Worm (Caenorhabditis elegans) whole organism, L4 larva: ENCODE measurements around the gene R10E11.5.

Source experiments
- F10B5.3 ChIP-seq: sonication (generic microtip); optimal IDR thresholded peaks from 2 replicates; lab custom pipeline; 2016; ENCODE audit warnings: mild to moderate bottlenecking, missing genetic modification characterization, missing compliant biosample characterization
- F26F4.8 ChIP-seq: fragments of 200-800 bp; sonication (Bioruptor generic); conservative IDR thresholded peaks from 2 replicates; pipeline ENCODE4 v1.3.6; 2022; ENCODE audit warnings: missing genetic modification characterization, missing compliant biosample characterization
- F44E2.7 ChIP-seq: fragments of 200-800 bp; sonication (Bioruptor generic); IDR thresholded peaks from 2 replicates; pipeline ENCODE4 v2.1.2; 2022; ENCODE audit warnings: missing genetic modification characterization, missing compliant biosample characterization
- T20F7.1 ChIP-seq: fragments of 200-800 bp; sonication (Bioruptor generic); optimal IDR thresholded peaks from 2 replicates; lab custom pipeline; 2018; ENCODE audit warnings: mild to moderate bottlenecking, missing genetic modification characterization, missing compliant biosample characterization
- T26A8.4 ChIP-seq: fragments of 200-800 bp; sonication (Bioruptor generic); IDR thresholded peaks from 2 replicates; pipeline ENCODE4 v1.3.6; 2022; ENCODE audit warnings: missing genetic modification characterization, missing compliant biosample characterization
- Y5F2A.4 ChIP-seq: fragments of 200-800 bp; sonication (Bioruptor generic); optimal IDR thresholded peaks from 2 replicates; lab custom pipeline; 2018; ENCODE audit warnings: mild to moderate bottlenecking, missing genetic modification characterization, missing compliant biosample characterization
- ZK546.5 ChIP-seq, 2 experiments: sonication (generic microtip); optimal IDR thresholded peaks; 2 replicates each; lab custom pipeline; 2017; ENCODE audit warnings: missing biosample characterization in 2 of 2, missing genetic modification characterization in 2 of 2
- ces-1 ChIP-seq: fragments of 150-350 bp; sonication (generic microtip); optimal IDR thresholded peaks from 4 replicates; lab custom pipeline; 2014; ENCODE audit warnings: missing biosample characterization, missing genetic modification reagents, missing genetic modification characterization
- cey-2 ChIP-seq: sonication (generic microtip); optimal IDR thresholded peaks from 3 replicates; lab custom pipeline; 2017; ENCODE audit warnings: missing genetic modification characterization, mild to moderate bottlenecking, missing compliant biosample characterization, antibody characterized with exemption, borderline replicate concordance; ENCODE audit not compliant: insufficient read depth
- ctbp-1 ChIP-seq: fragments of 200-800 bp; sonication (Bioruptor generic); IDR thresholded peaks from 2 replicates; pipeline ENCODE4 v1.3.6; 2022; ENCODE audit warnings: missing genetic modification reagents, missing genetic modification characterization, missing compliant biosample characterization
- daf-16 ChIP-seq, 3 experiments: sonication (generic microtip); optimal IDR thresholded peaks; 2 replicates each; lab custom pipeline; 2016 to 2017; ENCODE audit warnings: missing genetic modification characterization in 3 of 3, missing genetic modification reagents in 3 of 3, mild to moderate bottlenecking in 2 of 3, missing compliant biosample characterization in 2 of 3, missing biosample characterization in 1 of 3, moderate library complexity in 1 of 3
- daf-19 ChIP-seq: fragments of 200-800 bp; sonication (Bioruptor generic); conservative IDR thresholded peaks from 2 replicates; pipeline ENCODE4 v1.3.6; 2022; ENCODE audit warnings: missing genetic modification characterization, missing compliant biosample characterization
- dmd-6 ChIP-seq: fragments of 200-800 bp; sonication (Bioruptor generic); IDR thresholded peaks from 2 replicates; pipeline ENCODE4 v1.3.6; 2022; ENCODE audit warnings: missing genetic modification reagents, missing genetic modification characterization, missing compliant biosample characterization
- dmd-8 ChIP-seq: fragments of 200-800 bp; sonication (Bioruptor generic); IDR thresholded peaks from 2 replicates; pipeline ENCODE4 v1.3.6; 2022; ENCODE audit warnings: missing genetic modification characterization, missing compliant biosample characterization
- dmd-9 ChIP-seq: fragments of 200-800 bp; sonication (Bioruptor generic); IDR thresholded peaks from 2 replicates; pipeline ENCODE4 v1.3.6; 2022; ENCODE audit warnings: missing genetic modification reagents, missing genetic modification characterization, missing compliant biosample characterization
- egl-43 ChIP-seq: fragments of 200-800 bp; sonication (Bioruptor generic); IDR thresholded peaks from 2 replicates; pipeline ENCODE4 v1.3.6; 2022; ENCODE audit warnings: missing genetic modification reagents, missing genetic modification characterization, missing compliant biosample characterization
- hlh-30 ChIP-seq: sonication (generic microtip); optimal IDR thresholded peaks from 2 replicates; lab custom pipeline; 2017; ENCODE audit warnings: antibody characterized with exemption, mild to moderate bottlenecking, missing genetic modification characterization, missing compliant biosample characterization; ENCODE audit not compliant: insufficient read depth
- lim-7 ChIP-seq: fragments of 200-800 bp; sonication (Bioruptor generic); IDR thresholded peaks from 2 replicates; pipeline ENCODE4 v1.3.6; 2022; ENCODE audit warnings: missing genetic modification characterization, missing compliant biosample characterization
- lin-1 ChIP-seq: fragments of 200-800 bp; sonication (Bioruptor generic); IDR thresholded peaks from 2 replicates; pipeline ENCODE4 v1.3.6; 2022; ENCODE audit warnings: missing genetic modification reagents, missing genetic modification characterization, missing compliant biosample characterization
- lin-13 ChIP-seq: fragments of 150-350 bp; optimal IDR thresholded peaks from 2 replicates; lab custom pipeline; 2014; ENCODE audit warnings: missing biosample characterization, missing genetic modification reagents, missing genetic modification characterization
- lin-15B ChIP-seq: fragments of 150-350 bp; sonication (generic microtip); optimal IDR thresholded peaks from 3 replicates; lab custom pipeline; 2014; ENCODE audit warnings: missing biosample characterization, missing genetic modification characterization
- lin-38 ChIP-seq: fragments of 200-800 bp; sonication (Bioruptor generic); IDR thresholded peaks from 2 replicates; pipeline ENCODE4 v1.3.6; 2022; ENCODE audit warnings: missing genetic modification reagents, missing genetic modification characterization, missing compliant biosample characterization
- lin-39 ChIP-seq: fragments of 150-350 bp; optimal IDR thresholded peaks from 2 replicates; lab custom pipeline; 2014; ENCODE audit warnings: missing biosample characterization, missing genetic modification reagents, missing genetic modification characterization
- lir-3 ChIP-seq: sonication (generic microtip); optimal IDR thresholded peaks from 2 replicates; lab custom pipeline; 2016; ENCODE audit warnings: mild to moderate bottlenecking, missing genetic modification characterization, missing compliant biosample characterization
- madf-5 ChIP-seq, 2 experiments: fragments of 200-800 bp; sonication (Bioruptor generic); IDR thresholded peaks; 2 replicates each; pipeline ENCODE4 v1.3.6; 2022; ENCODE audit warnings: missing compliant biosample characterization in 2 of 2, missing genetic modification characterization in 2 of 2
- mdl-1 ChIP-seq, 2 experiments: fragments of 150-350 bp in 1 of 2; sonication (generic microtip) in 1 of 2; optimal IDR thresholded peaks; 2 replicates each; lab custom pipeline; 2014 to 2017; ENCODE audit warnings: missing biosample characterization in 2 of 2, missing genetic modification characterization in 2 of 2
- mep-1 ChIP-seq: fragments of 150-350 bp; sonication (generic microtip); optimal IDR thresholded peaks from 3 replicates; lab custom pipeline; 2014; ENCODE audit warnings: missing biosample characterization, missing genetic modification characterization
- mes-2 ChIP-seq: sonication (generic microtip); optimal IDR thresholded peaks from 2 replicates; lab custom pipeline; 2016; ENCODE audit warnings: missing genotype, mild to moderate bottlenecking, missing genetic modification characterization, missing compliant biosample characterization; ENCODE audit not compliant: poor library complexity, severe bottlenecking
- nhr-237 ChIP-seq: sonication (generic microtip); optimal IDR thresholded peaks from 2 replicates; lab custom pipeline; 2017; ENCODE audit warnings: missing biosample characterization, missing genetic modification characterization
- nhr-42 ChIP-seq: fragments of 200-800 bp; sonication (Bioruptor generic); IDR thresholded peaks from 2 replicates; pipeline ENCODE4 v1.3.6; 2022; ENCODE audit warnings: missing genetic modification characterization, missing compliant biosample characterization
- nhr-48 ChIP-seq: sonication (generic microtip); optimal IDR thresholded peaks from 2 replicates; lab custom pipeline; 2016; ENCODE audit warnings: mild to moderate bottlenecking, missing genetic modification characterization, missing compliant biosample characterization
- nhr-6 ChIP-seq: fragments of 150-350 bp; optimal IDR thresholded peaks from 2 replicates; lab custom pipeline; 2014; ENCODE audit warnings: missing biosample characterization, missing genetic modification characterization
- nhr-77 ChIP-seq: fragments of 150-350 bp; optimal IDR thresholded peaks from 2 replicates; lab custom pipeline; 2014; ENCODE audit warnings: missing biosample characterization, missing genetic modification characterization
- pha-4 ChIP-seq, 2 experiments: fragments of 150-350 bp in 1 of 2; fragments of 200-800 bp in 1 of 2; sonication (Bioruptor generic) in 1 of 2; IDR thresholded peaks in 1 of 2; optimal IDR thresholded peaks in 1 of 2; 2 replicates each; pipeline versions ENCODE4 v1.3.6 to Lab custom; 2014 to 2022; ENCODE audit warnings: missing genetic modification characterization in 2 of 2, missing genetic modification reagents in 2 of 2, missing biosample characterization in 1 of 2, missing compliant biosample characterization in 1 of 2
- sdz-12 ChIP-seq: fragments of 200-800 bp; sonication (Bioruptor generic); optimal IDR thresholded peaks from 2 replicates; lab custom pipeline; 2018; ENCODE audit warnings: mild to moderate bottlenecking, missing genetic modification characterization, missing compliant biosample characterization
- set-16 ChIP-seq: fragments of 200-800 bp; sonication (Bioruptor generic); IDR thresholded peaks from 2 replicates; pipeline ENCODE4 v1.3.6; 2022; ENCODE audit warnings: missing genetic modification reagents, missing genetic modification characterization, missing compliant biosample characterization
- skn-1 ChIP-seq: fragments of 150-350 bp; optimal IDR thresholded peaks from 2 replicates; lab custom pipeline; 2014; ENCODE audit warnings: missing biosample characterization, missing genetic modification characterization
- snpc-1.2 ChIP-seq: fragments of 200-800 bp; sonication (Bioruptor generic); IDR thresholded peaks from 2 replicates; pipeline ENCODE4 v1.3.6; 2022; ENCODE audit warnings: missing genetic modification reagents, missing genetic modification characterization, missing compliant biosample characterization
- snpc-4 ChIP-seq: fragments of 150-350 bp; optimal IDR thresholded peaks from 2 replicates; lab custom pipeline; 2014; ENCODE audit warnings: missing biosample characterization, missing genetic modification characterization
- spr-1 ChIP-seq: sonication (generic microtip); optimal IDR thresholded peaks from 2 replicates; lab custom pipeline; 2016; ENCODE audit warnings: mild to moderate bottlenecking, missing genetic modification characterization, missing compliant biosample characterization
- spr-3 ChIP-seq: fragments of 200-800 bp; sonication (Bioruptor generic); optimal IDR thresholded peaks from 2 replicates; lab custom pipeline; 2018; ENCODE audit warnings: mild to moderate bottlenecking, missing genetic modification characterization, missing compliant biosample characterization
- unc-39 ChIP-seq: sonication (generic microtip); optimal IDR thresholded peaks from 2 replicates; lab custom pipeline; 2017; ENCODE audit warnings: missing biosample characterization, missing genetic modification characterization
- unc-62 ChIP-seq, 3 experiments: fragments of 150-350 bp in 1 of 3; sonication (generic microtip); optimal IDR thresholded peaks in 2 of 3; peaks in 1 of 3; 1 replicate in 1 of 3; 2 replicates in 2 of 3; lab custom pipeline; 2014 to 2017; ENCODE audit warnings: missing biosample characterization in 3 of 3, missing genetic modification characterization in 3 of 3, missing genetic modification reagents in 3 of 3, missing genotype in 1 of 3
- vab-7 ChIP-seq: fragments of 200-800 bp; sonication (Bioruptor generic); IDR thresholded peaks from 2 replicates; pipeline ENCODE4 v1.3.6; 2022; ENCODE audit warnings: missing genetic modification reagents, missing genetic modification characterization, missing compliant biosample characterization
- zfp-2 ChIP-seq: sonication (generic microtip); optimal IDR thresholded peaks from 2 replicates; lab custom pipeline; 2016; ENCODE audit warnings: mild to moderate bottlenecking, missing genetic modification characterization, missing compliant biosample characterization
- zfp-3 ChIP-seq: fragments of 200-800 bp; sonication (Bioruptor generic); conservative IDR thresholded peaks from 2 replicates; pipeline ENCODE4 v1.3.6; 2022; ENCODE audit warnings: missing genetic modification reagents, missing genetic modification characterization, missing compliant biosample characterization
- zip-2 ChIP-seq: fragments of 150-350 bp; optimal IDR thresholded peaks from 2 replicates; lab custom pipeline; 2014; ENCODE audit warnings: missing biosample characterization, missing genetic modification characterization
- ztf-11 ChIP-seq: fragments of 150-350 bp; optimal IDR thresholded peaks from 2 replicates; lab custom pipeline; 2014; ENCODE audit warnings: missing biosample characterization, missing genetic modification characterization

Gene R10E11.5

ce11 chrIII:9827163-9827951 lies 37.9 kb upstream of the R10E11.5 start, which contains the start of the genes ZK632.10 and ZK632.11:
ZK632.10 (minus strand) TSS chrIII:9827722.
ZK632.11 (plus strand) TSS chrIII:9827915.
- TF ChIP-seq lim-7 (GFP tag; lab: Robert Waterston, UW) (peak; percentile 16; the same call in 1 of the 2 replicates), mep-1 (tag; lab: Kevin White, UChicago) (peak; percentile 53), set-16 (no peak), vab-7 (no peak), egl-43 (no peak), zfp-3 (GFP tag; lab: Robert Waterston, UW) (no peak), F10B5.3 (tag; lab: Kevin White, UChicago) (no peak), F26F4.8 (no peak), hlh-30 (tag; lab: Kevin White, UChicago) (peak; percentile 89), snpc-1.2 (no peak), T20F7.1 (peak; percentile 32), nhr-42 (GFP tag; lab: Robert Waterston, UW) (no peak), lin-38 (peak; percentile 34), unc-62 (GFP tag; optimal IDR thresholded peaks at IDR 0.05 in 1 of 2; lab: Kevin White, UChicago) (peak in 1 of 2 experiments; percentile 74), unc-62 (tag; optimal IDR thresholded peaks at IDR 0.05; lab: Kevin White, UChicago) (no peak), nhr-48 (no peak), ztf-11 (tag; lab: Kevin White, UChicago) (no peak), cey-2 (tag; lab: Kevin White, UChicago) (no peak), dmd-8 (GFP tag; lab: Robert Waterston, UW) (no peak), ZK546.5 (tag; optimal IDR thresholded peaks at IDR 0.05; lab: Kevin White, UChicago) (no peak), lin-13 (GFP tag; lab: Kevin White, UChicago) (no peak), zip-2 (tag; lab: Kevin White, UChicago) (no peak), lir-3 (tag; lab: Kevin White, UChicago) (no peak), unc-39 (tag; lab: Kevin White, UChicago) (no peak), skn-1 (tag; lab: Kevin White, UChicago) (no peak), daf-19 (GFP tag; lab: Robert Waterston, UW) (no peak), T26A8.4 (GFP tag; lab: Robert Waterston, UW) (no peak), nhr-237 (no peak), Y5F2A.4 (GFP tag; lab: Kevin White, UChicago) (no peak), lin-15B (tag; lab: Kevin White, UChicago) (no peak), spr-1 (no peak), ces-1 (no peak), madf-5 (GFP tag; IDR thresholded peaks at IDR 0.05; lab: Robert Waterston, UW) (no peak), sdz-12 (GFP tag; lab: Kevin White, UChicago) (no peak), nhr-6 (tag; lab: Kevin White, UChicago) (no peak), zfp-2 (tag; lab: Kevin White, UChicago) (no peak), daf-16 (GFP tag; optimal IDR thresholded peaks at IDR 0.05; lab: Kevin White, UChicago) (peak in 1 of 2 experiments; percentile 27), daf-16 (tag; optimal IDR thresholded peaks at IDR 0.05; lab: Kevin White, UChicago) (peak; percentile 93), snpc-4 (tag; lab: Kevin White, UChicago) (no peak), F44E2.7 (GFP tag; lab: Robert Waterston, UW) (no peak), pha-4 (GFP tag; IDR thresholded peaks at IDR 0.05; lab: Robert Waterston, UW) (no peak), pha-4 (tag; optimal IDR thresholded peaks at IDR 0.05; lab: Kevin White, UChicago) (peak; percentile 87), dmd-6 (GFP tag; lab: Robert Waterston, UW) (peak; percentile 52), ctbp-1 (GFP tag; lab: Robert Waterston, UW) (0 out of 2 replicates have a peak, but pooled peaks have one; percentile 28), lin-39 (tag; lab: Kevin White, UChicago) (no peak), nhr-77 (tag; lab: Kevin White, UChicago) (no peak), mdl-1 (tag; optimal IDR thresholded peaks at IDR 0.05; lab: Kevin White, UChicago) (peak; percentile 35 to 72), spr-3 (GFP tag; lab: Kevin White, UChicago) (no peak), mes-2 (tag; lab: Kevin White, UChicago) (peak; percentile 80), lin-1 (GFP tag; lab: Robert Waterston, UW) (0 out of 2 replicates have a peak, but pooled peaks have one; percentile 7), dmd-9 (GFP tag; lab: Robert Waterston, UW) (no peak)
